Worm (Caenorhabditis elegans) whole organism, early embryonic: Measurements from ENCODE around the gene gcy-12.

Experiments
- B0310.2 ChIP-seq: sonication (generic microtip); optimal IDR thresholded peaks from 2 replicates; lab custom pipeline; 2016; ENCODE audit warnings: mild to moderate bottlenecking, missing genetic modification characterization, missing compliant biosample characterization
- ceh-13 ChIP-seq: fragments of 200-800 bp; sonication (Bioruptor generic); optimal IDR thresholded peaks from 2 replicates; lab custom pipeline; 2018; ENCODE audit warnings: mild to moderate bottlenecking, missing genetic modification characterization, missing compliant biosample characterization
- flt-1 ChIP-seq: fragments of 200-800 bp; sonication (Bioruptor generic); IDR thresholded peaks from 2 replicates; pipeline ENCODE4 v1.3.6; 2022; ENCODE audit warnings: missing genetic modification characterization, missing compliant biosample characterization
- hnd-1 ChIP-seq: sonication (generic microtip); optimal IDR thresholded peaks from 2 replicates; lab custom pipeline; 2016; ENCODE audit warnings: missing genetic modification characterization, missing compliant biosample characterization
- scrt-1 ChIP-seq: fragments of 200-800 bp; sonication (Bioruptor generic); IDR thresholded peaks from 2 replicates; pipeline ENCODE4 v1.3.6; 2022; ENCODE audit warnings: missing genetic modification characterization, missing compliant biosample characterization
- tbx-37 ChIP-seq: fragments of 200-800 bp; sonication (Bioruptor generic); conservative IDR thresholded peaks from 2 replicates; pipeline ENCODE4 v1.3.6; 2022; ENCODE audit warnings: missing genetic modification reagents, missing genetic modification characterization, missing compliant biosample characterization

- TF ChIP-seq B0310.2 (no peak), flt-1 (GFP tag; lab: Robert Waterston, UW) (no peak), tbx-37 (no peak), hnd-1 (no peak), scrt-1 (GFP tag; lab: Robert Waterston, UW) (no peak), ceh-13 (GFP tag; lab: Kevin White, UChicago) (no peak)
Observed at ce11 chrII:5355384-5355783, 43.5 kb downstream of the gcy-12 start, which contains the start of gene srg-69.
